Worm (Caenorhabditis elegans): Measurements from ENCODE around the gene K06A4.2.
A peak's percentile ranks its signal among the peaks of the same experiment; 100 is the strongest.

Gene K06A4.2

DNA sequence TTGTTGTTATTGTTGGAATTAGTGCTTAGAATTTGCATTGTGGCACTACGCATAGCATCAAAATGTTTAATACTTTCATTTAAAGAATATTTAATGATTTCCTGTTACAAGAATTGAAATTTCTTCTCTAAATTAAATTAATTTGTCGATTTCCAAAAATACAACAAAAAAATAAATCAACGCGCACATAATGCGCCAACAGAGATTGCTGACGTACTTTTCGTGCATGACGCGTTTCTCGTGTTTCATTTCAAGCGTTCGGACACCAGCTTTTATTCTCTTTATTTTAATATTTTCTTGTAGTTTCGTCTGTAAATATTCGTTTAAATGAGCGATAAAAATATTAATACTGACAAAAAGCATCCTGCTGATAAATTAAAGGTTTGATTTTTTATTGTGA lies 29.6 kb downstream of the K06A4.2 start, which contains the start of gene eif-2Bdelta:
eif-2Bdelta (plus strand) TSS at position 235 of the 400 bp plus-strand sequence.
- TF ChIP-seq cebp-1 (GFP tag; IDR thresholded peaks at IDR 0.05) (no peak), cebp-1 (tag; optimal IDR thresholded peaks at IDR 0.05) (peak; percentile 53), lin-54 (GFP tag; optimal IDR thresholded peaks at IDR 0.05) (peak; percentile 59), snpc-3.4 (tag; optimal IDR thresholded peaks at IDR 0.05) (no peak), efl-1 (GFP tag; optimal IDR thresholded peaks at IDR 0.05) (peak; percentile 24), let-607 (tag; optimal IDR thresholded peaks at IDR 0.05) (peak in 1 of 2 experiments; percentile 23), mcd-1 (GFP tag; IDR thresholded peaks at IDR 0.05) (peak; percentile 60), lsl-1 (GFP tag; optimal IDR thresholded peaks at IDR 0.05) (peak; percentile 21), dox-1 (GFP tag; IDR thresholded peaks at IDR 0.05) (peak; percentile 49; the same call in 1 of the 2 replicates), ztf-18 (tag; optimal IDR thresholded peaks at IDR 0.05) (peak; percentile 93), pbrm-1 (GFP tag; IDR thresholded peaks at IDR 0.05) (0 out of 2 replicates have a peak, but pooled peaks have one; percentile 28), hmg-1.2 (GFP tag; IDR thresholded peaks at IDR 0.05) (0 out of 2 replicates have a peak, but pooled peaks have one; percentile 23), snpc-4 (GFP tag; optimal IDR thresholded peaks at IDR 0.05) (peak; percentile 15), snpc-4 (tag; optimal IDR thresholded peaks at IDR 0.05) (peak in 3 of 4 experiments; percentile 42 to 49 (median 48)), F10E7.11 (tag; optimal IDR thresholded peaks at IDR 0.05) (no peak), lin-35 (GFP tag; optimal IDR thresholded peaks at IDR 0.05) (peak in 1 of 3 experiments; percentile 70), madf-6 (GFP tag; IDR thresholded peaks at IDR 0.05) (peak; percentile 48; the same call in 1 of the 2 replicates), Y79H2A.3 (GFP tag; conservative IDR thresholded peaks at IDR 0.05) (no peak), ZK185.1 (tag; optimal IDR thresholded peaks at IDR 0.05; ENCODE audit: poor library complexity, severe bottlenecking) (peak; percentile 39), madf-10 (tag; optimal IDR thresholded peaks at IDR 0.05) (no peak), lin-40 (tag; optimal IDR thresholded peaks at IDR 0.05) (peak; percentile 62), pha-4 (tag; optimal IDR thresholded peaks at IDR 0.05) (no peak)

DNA sequence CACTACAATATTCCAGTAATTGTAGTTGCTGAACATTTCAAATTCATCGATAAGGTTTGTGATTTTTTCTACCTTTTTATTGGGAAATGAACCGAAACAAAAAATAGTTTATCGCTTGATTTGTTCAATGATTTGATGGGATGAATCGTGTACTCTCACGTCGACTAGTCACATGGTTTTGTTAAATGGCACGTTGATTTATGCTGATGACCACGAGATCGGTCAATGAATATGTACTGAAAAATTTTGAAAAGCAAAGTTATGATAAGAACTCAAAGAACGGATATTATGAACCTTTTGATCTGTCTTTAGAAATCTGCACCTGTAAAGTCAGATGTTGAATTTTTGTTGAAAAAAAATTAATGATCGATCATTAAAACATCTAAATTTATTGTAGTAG lies 32.3 kb downstream of the K06A4.2 start:
- TF ChIP-seq athp-1 (tag; optimal IDR thresholded peaks at IDR 0.05) (no peak), ztf-3 (GFP tag; optimal IDR thresholded peaks at IDR 0.05) (no peak), D2030.7 (GFP tag; IDR thresholded peaks at IDR 0.05) (no peak), ceh-58 (GFP tag; IDR thresholded peaks at IDR 0.05) (no peak), B0035.1 (tag; optimal IDR thresholded peaks at IDR 0.05) (no peak), lin-40 (tag; optimal IDR thresholded peaks at IDR 0.05) (peak; percentile 45), efl-1 (GFP tag; optimal IDR thresholded peaks at IDR 0.05) (no peak), Y56A3A.18 (GFP tag; IDR thresholded peaks at IDR 0.05) (0 out of 2 replicates have a peak, but pooled peaks have one; percentile 33), egrh-3 (GFP tag; IDR thresholded peaks at IDR 0.05) (no peak), zim-3 (tag; optimal IDR thresholded peaks at IDR 0.05) (no peak), mxl-1 (tag; optimal IDR thresholded peaks at IDR 0.05) (no peak), die-1 (tag; optimal IDR thresholded peaks at IDR 0.05) (peak; percentile 1), ztf-26 (tag; optimal IDR thresholded peaks at IDR 0.05) (peak; percentile 89), madf-10 (tag; optimal IDR thresholded peaks at IDR 0.05) (no peak), ceh-91 (GFP tag; IDR thresholded peaks at IDR 0.05) (no peak), somi-1 (GFP tag; optimal IDR thresholded peaks at IDR 0.05) (peak; percentile 78), lin-26 (GFP tag; IDR thresholded peaks at IDR 0.05) (peak; percentile 65; the same call in 1 of the 2 replicates), nhr-80 (tag; optimal IDR thresholded peaks at IDR 0.05) (peak; percentile 15), lag-1 (GFP tag; IDR thresholded peaks at IDR 0.05) (no peak), dpl-1 (GFP tag; optimal IDR thresholded peaks at IDR 0.05) (no peak), ztf-6 (GFP tag; IDR thresholded peaks at IDR 0.05) (no peak), nfya-1 (tag; optimal IDR thresholded peaks at IDR 0.05; ENCODE audit: borderline replicate concordance, insufficient read depth) (no peak), lin-35 (GFP tag; optimal IDR thresholded peaks at IDR 0.05) (no peak), dox-1 (GFP tag; IDR thresholded peaks at IDR 0.05) (no peak), nhr-179 (tag; optimal IDR thresholded peaks at IDR 0.05) (no peak), dpff-1 (tag; optimal IDR thresholded peaks at IDR 0.05) (no peak), akir-1 (GFP tag; optimal IDR thresholded peaks at IDR 0.05) (no peak), egl-44 (GFP tag; IDR thresholded peaks at IDR 0.05) (no peak), xnd-1 (tag; optimal IDR thresholded peaks at IDR 0.05) (no peak), hmg-1.2 (GFP tag; IDR thresholded peaks at IDR 0.05) (no peak), ceh-100 (GFP tag; IDR thresholded peaks at IDR 0.05) (no peak)

Measured in whole organism, young adult.